Fruit fly (Drosophila melanogaster): ENCODE results near the gene Hsp67Bc.

Gene Hsp67Bc

DNA sequence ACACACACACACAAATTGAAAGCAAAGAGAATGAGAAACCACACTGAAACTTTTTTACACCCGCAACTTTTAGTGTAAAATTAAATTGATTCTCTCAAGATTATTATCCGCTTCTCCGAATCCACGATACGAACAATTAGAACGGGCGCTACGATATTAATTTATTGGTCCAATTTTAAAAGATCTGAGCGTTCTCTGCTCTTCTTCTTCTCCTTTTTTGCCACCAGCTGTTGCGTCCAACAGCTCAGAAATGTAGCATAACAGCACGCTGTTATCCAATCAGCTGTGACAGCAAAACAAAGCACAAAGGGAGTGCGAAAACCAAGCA, 13.6 kb downstream of the Hsp67Bc start, which contains the start of the genes UGP and Svip (continued):
- no peak for TF ChIP-seq crol (GFP tag; IDR thresholded peaks at IDR 0.05)
- no peak for TF ChIP-seq Chrac-16 (GFP tag; optimal IDR thresholded peaks at IDR 0.05)
- peak; percentile 3 for TF ChIP-seq CoRest (tag; optimal IDR thresholded peaks at IDR 0.05)
- TF ChIP-seq CG4707 (GFP tag; optimal IDR thresholded peaks at IDR 0.05) = no peak

DNA sequence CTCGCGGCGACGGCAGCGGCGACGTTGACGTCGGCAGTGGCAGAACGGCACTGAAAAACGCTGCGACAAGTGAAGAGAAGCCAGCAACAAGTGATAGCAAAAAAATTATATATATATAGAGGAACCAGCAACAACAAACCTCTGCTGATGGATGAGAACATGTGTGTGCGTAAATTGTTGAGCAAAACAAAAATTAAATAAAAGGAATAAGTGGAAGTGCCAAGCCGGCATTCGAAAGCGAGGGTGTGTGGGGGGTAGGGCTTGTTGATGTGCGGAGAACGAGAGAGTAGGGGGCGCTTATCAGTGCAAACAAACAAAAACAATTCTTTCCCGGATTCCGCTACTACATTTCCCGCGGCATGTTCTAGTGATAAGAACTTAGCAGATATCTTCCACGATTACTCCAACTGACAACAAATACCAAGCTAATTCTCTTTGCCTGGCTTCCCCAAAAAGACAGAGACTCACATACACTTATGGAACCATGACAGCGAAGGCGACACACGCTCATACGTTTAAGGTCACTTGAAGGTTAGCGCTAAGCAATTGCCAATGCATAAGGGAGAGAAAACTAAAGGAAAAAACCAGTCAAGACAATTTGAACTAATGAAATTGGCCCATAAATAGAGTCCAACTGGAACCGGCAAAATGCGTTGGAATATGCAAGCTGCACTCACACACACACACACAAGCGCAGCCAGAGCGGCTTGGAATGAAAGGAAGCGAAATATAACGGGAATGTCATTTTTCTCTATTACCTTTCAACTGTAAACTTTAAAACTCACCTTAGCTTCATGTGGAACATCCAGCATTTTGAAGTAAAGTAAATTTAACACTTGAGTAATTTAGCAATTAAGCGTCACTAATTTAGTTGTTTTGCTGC, 14.2 kb downstream of the Hsp67Bc start:
- TF ChIP-seq nom (GFP tag; optimal IDR thresholded peaks at IDR 0.05) (peak; percentile 69), stc (GFP tag; IDR thresholded peaks at IDR 0.05) (0 out of 2 replicates have a peak, but pooled peaks have one; percentile 19), unc-4 (GFP tag; IDR thresholded peaks at IDR 0.05; ENCODE audit: partially characterized antibody) (no peak), CG6254 (GFP tag; optimal IDR thresholded peaks at IDR 0.05) (peak; percentile 3), caup (GFP tag; optimal IDR thresholded peaks at IDR 0.05; ENCODE audit: severe bottlenecking) (peak; percentile 15), TFAM (GFP tag; optimal IDR thresholded peaks at IDR 0.05) (no peak), mirr (GFP tag; optimal IDR thresholded peaks at IDR 0.05) (peak; percentile 26), CG14667 (GFP tag; IDR thresholded peaks at IDR 0.05) (no peak), twi (tag; optimal IDR thresholded peaks at IDR 0.05) (peak; percentile 25), CG4404 (GFP tag; IDR thresholded peaks at IDR 0.05) (no peak), Rfx (GFP tag; IDR thresholded peaks at IDR 0.05) (0 out of 2 replicates have a peak, but pooled peaks have one; percentile 13), lilli (GFP tag; optimal IDR thresholded peaks at IDR 0.05) (no peak), CG15479 (GFP tag; optimal IDR thresholded peaks at IDR 0.05) (peak; percentile 9), CG11398 (GFP tag; optimal IDR thresholded peaks at IDR 0.05) (no peak), Adf1 (GFP tag; IDR thresholded peaks at IDR 0.05) (peak; percentile 92), CG8924 (tag; optimal IDR thresholded peaks at IDR 0.05) (peak; percentile 5), sens (GFP tag) (no peak), scrt (GFP tag; optimal IDR thresholded peaks at IDR 0.05) (peak; percentile 49), crol (GFP tag; IDR thresholded peaks at IDR 0.05) (peak; percentile 93), cg (GFP tag; optimal IDR thresholded peaks at IDR 0.05) (peak; percentile 82), HmgZ (tag; optimal IDR thresholded peaks at IDR 0.05) (peak; percentile 15), CG18011 (GFP tag; optimal IDR thresholded peaks at IDR 0.05) (no peak), psq (GFP tag; optimal IDR thresholded peaks at IDR 0.05) (peak; percentile 13), Vsx1 (GFP tag; optimal IDR thresholded peaks at IDR 0.05) (peak; percentile 75), Aef1 (GFP tag; IDR thresholded peaks at IDR 0.05) (peak; percentile 9; the same call in 1 of the 3 replicates), ERR (GFP tag; optimal IDR thresholded peaks at IDR 0.05) (peak; percentile 98), lbe (GFP tag; optimal IDR thresholded peaks at IDR 0.05) (peak; percentile 23), sqz (GFP tag; optimal IDR thresholded peaks at IDR 0.05) (peak; percentile 6), rib (GFP tag; IDR thresholded peaks at IDR 0.05) (0 out of 2 replicates have a peak, but pooled peaks have one; percentile 28), Sox102F (GFP tag; optimal IDR thresholded peaks at IDR 0.05) (no peak), CG15514 (GFP tag; optimal IDR thresholded peaks at IDR 0.05) (no peak), Oaz (GFP tag; IDR thresholded peaks at IDR 0.05) (no peak), btn (GFP tag; optimal IDR thresholded peaks at IDR 0.05) (no peak), insv (GFP tag; optimal IDR thresholded peaks at IDR 0.05) (peak in 1 of 2 experiments; percentile 88), CG34376 (GFP tag; optimal IDR thresholded peaks at IDR 0.05) (peak; percentile 58), CG16815 (GFP tag; optimal IDR thresholded peaks at IDR 0.05) (no peak), cwo (GFP tag; optimal IDR thresholded peaks at IDR 0.05) (peak; percentile 21), CG12769 (tag; optimal IDR thresholded peaks at IDR 0.05) (peak; percentile 60), Bteb2 (GFP tag; optimal IDR thresholded peaks at IDR 0.05) (no peak), corto (GFP tag; optimal IDR thresholded peaks at IDR 0.05) (peak; percentile 64), Trl (optimal IDR thresholded peaks at IDR 0.05) (peak in 1 of 2 experiments; percentile 25), Trl (GFP tag; optimal IDR thresholded peaks at IDR 0.05) (no peak), kah (GFP tag; optimal IDR thresholded peaks at IDR 0.05) (peak; percentile 20)

Measured in whole organism, embryonic.